Worm (Caenorhabditis elegans) whole organism, L2 larva: Measurements from ENCODE around the gene gpx-7.

ENCODE experiments used
- ceh-16 ChIP-seq: fragments of 150-350 bp; optimal IDR thresholded peaks from 2 replicates; lab custom pipeline; 2014; ENCODE audit warnings: missing biosample characterization, missing genetic modification characterization
- elt-3 ChIP-seq: sonication (generic microtip); optimal IDR thresholded peaks from 2 replicates; lab custom pipeline; 2017; ENCODE audit warnings: missing biosample characterization, missing genetic modification characterization
- snpc-4 ChIP-seq: fragments of 150-350 bp; optimal IDR thresholded peaks from 2 replicates; lab custom pipeline; 2014; ENCODE audit warnings: missing biosample characterization, missing genetic modification characterization
- unc-55 ChIP-seq: fragments of 150-350 bp; sonication (generic microtip); optimal IDR thresholded peaks from 3 replicates; lab custom pipeline; 2014; ENCODE audit warnings: missing biosample characterization, missing genetic modification reagents, missing genetic modification characterization
- ztf-11 ChIP-seq: sonication (generic microtip); optimal IDR thresholded peaks from 2 replicates; lab custom pipeline; 2017; ENCODE audit warnings: missing biosample characterization, missing genetic modification characterization
- ztf-4 ChIP-seq: fragments of 150-350 bp; optimal IDR thresholded peaks from 2 replicates; lab custom pipeline; 2014; ENCODE audit warnings: missing biosample characterization, missing genetic modification characterization

DNA sequence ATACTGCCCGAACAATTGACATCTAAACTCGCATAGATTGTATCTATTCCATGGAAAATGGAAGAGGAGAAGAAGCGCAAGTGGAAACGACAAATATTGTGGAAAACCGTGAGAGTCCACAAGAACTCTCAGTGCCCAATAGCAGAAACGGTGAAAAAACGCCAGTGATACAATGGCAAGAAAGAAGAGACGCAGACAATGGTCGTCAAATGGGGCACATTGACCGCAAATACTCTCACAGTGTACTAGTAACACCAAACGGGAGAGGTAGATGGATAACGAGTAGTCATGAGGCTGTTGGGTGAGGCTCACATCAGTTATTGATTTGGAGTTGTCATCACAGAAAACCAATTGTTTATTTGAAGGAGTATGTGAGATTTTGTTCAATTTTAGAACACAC, 17.2 kb downstream of the gpx-7 start, which contains the start of gene ZK154.4:
- TF ChIP-seq snpc-4 (tag; lab: Kevin White, UChicago) (no peak), unc-55 (GFP tag; lab: Kevin White, UChicago) (no peak), ceh-16 (tag; lab: Kevin White, UChicago) (no peak), ztf-11 (tag; lab: Kevin White, UChicago) (no peak), elt-3 (tag; lab: Kevin White, UChicago) (no peak), ztf-4 (tag; lab: Kevin White, UChicago) (no peak)
